Worm (Caenorhabditis elegans) whole organism, L1 larva: ENCODE measurements around the gene pals-22.

ENCODE experiments used
- C04F5.9 ChIP-seq: sonication (generic microtip); optimal IDR thresholded peaks from 2 replicates; lab custom pipeline; 2016; ENCODE audit warnings: missing genetic modification characterization, missing compliant biosample characterization
- C34B4.2 ChIP-seq: sonication (generic microtip); optimal IDR thresholded peaks from 2 replicates; lab custom pipeline; 2017; ENCODE audit warnings: mild to moderate bottlenecking, missing genetic modification characterization, missing compliant biosample characterization
- Y116A8C.19 ChIP-seq: sonication (generic microtip); optimal IDR thresholded peaks from 2 replicates; lab custom pipeline; 2016; ENCODE audit warnings: missing compliant biosample characterization, missing genetic modification characterization, borderline replicate concordance
- alr-1 ChIP-seq: fragments of 200-800 bp; sonication (Bioruptor generic); optimal IDR thresholded peaks from 2 replicates; lab custom pipeline; 2018; ENCODE audit warnings: borderline replicate concordance, mild to moderate bottlenecking, missing genetic modification characterization, missing compliant biosample characterization
- aly-2 ChIP-seq: fragments of 150-350 bp; optimal IDR thresholded peaks from 2 replicates; lab custom pipeline; 2014; ENCODE audit warnings: missing biosample characterization, missing genetic modification characterization
- blmp-1 ChIP-seq: fragments of 150-350 bp; optimal IDR thresholded peaks from 2 replicates; lab custom pipeline; 2014; ENCODE audit warnings: missing biosample characterization, missing genetic modification characterization
- ceh-88 ChIP-seq: fragments of 200-800 bp; sonication (Bioruptor generic); IDR thresholded peaks from 2 replicates; pipeline ENCODE4 v1.3.6; 2022; ENCODE audit warnings: missing genetic modification characterization, missing compliant biosample characterization
- ceh-90 ChIP-seq: sonication (generic microtip); optimal IDR thresholded peaks from 2 replicates; lab custom pipeline; 2016; ENCODE audit warnings: missing genetic modification characterization, missing compliant biosample characterization
- dsc-1 ChIP-seq: sonication (generic microtip); optimal IDR thresholded peaks from 2 replicates; lab custom pipeline; 2016; ENCODE audit warnings: mild to moderate bottlenecking, missing genetic modification characterization, missing compliant biosample characterization
- efl-1 ChIP-seq, 4 experiments: fragments of 150-350 bp; optimal IDR thresholded peaks in 3 of 4; peaks in 1 of 4; 1 replicate in 1 of 4; 2 replicates in 3 of 4; lab custom pipeline; 2014; ENCODE audit warnings: missing biosample characterization in 2 of 4, missing genetic modification characterization in 2 of 4, missing genetic modification reagents in 2 of 4
- efl-3 ChIP-seq: fragments of 200-800 bp; sonication (Bioruptor generic); optimal IDR thresholded peaks from 2 replicates; lab custom pipeline; 2018; ENCODE audit warnings: mild to moderate bottlenecking, missing genetic modification characterization, missing compliant biosample characterization
- egl-13 ChIP-seq: sonication (generic microtip); optimal IDR thresholded peaks from 2 replicates; lab custom pipeline; 2016; ENCODE audit warnings: missing genotype, missing genetic modification reagents, missing genetic modification characterization, missing compliant biosample characterization
- egl-27 ChIP-seq, 2 experiments: fragments of 150-350 bp in 1 of 2; sonication (generic microtip); optimal IDR thresholded peaks; 3 replicates each; lab custom pipeline; 2017 to 2018; ENCODE audit warnings: missing biosample characterization in 2 of 2, missing genetic modification characterization in 2 of 2, missing genetic modification reagents in 2 of 2
- elt-2 ChIP-seq: sonication (generic microtip); optimal IDR thresholded peaks from 2 replicates; lab custom pipeline; 2016; ENCODE audit warnings: missing genetic modification characterization, mild to moderate bottlenecking, inconsistent platforms, missing compliant biosample characterization, missing genetic modification reagents
- elt-3 ChIP-seq, 6 experiments: fragments of 150-350 bp in 1 of 6; sonication (generic microtip); optimal IDR thresholded peaks; 2 replicates each; lab custom pipeline; 2017 to 2018; ENCODE audit warnings: missing biosample characterization in 6 of 6, missing genetic modification characterization in 6 of 6, inconsistent platforms in 1 of 6
- ets-5 ChIP-seq: fragments of 200-800 bp; sonication (Bioruptor generic); IDR thresholded peaks from 2 replicates; pipeline ENCODE4 v1.3.6; 2022; ENCODE audit warnings: missing genetic modification characterization, missing compliant biosample characterization
- fkh-10 ChIP-seq: sonication (generic microtip); optimal IDR thresholded peaks from 2 replicates; lab custom pipeline; 2017; ENCODE audit warnings: missing biosample characterization, missing genetic modification reagents, missing genetic modification characterization
- fkh-8 ChIP-seq: sonication (generic microtip); optimal IDR thresholded peaks from 2 replicates; lab custom pipeline; 2016; ENCODE audit warnings: mild to moderate bottlenecking, missing genetic modification characterization, missing compliant biosample characterization
- fos-1 ChIP-seq: fragments of 150-350 bp; optimal IDR thresholded peaks from 2 replicates; lab custom pipeline; 2014; ENCODE audit warnings: missing biosample characterization, missing genetic modification characterization
- grh-1 ChIP-seq: fragments of 200-800 bp; sonication (Bioruptor generic); IDR thresholded peaks from 2 replicates; pipeline ENCODE4 v1.3.6; 2022; ENCODE audit warnings: missing genetic modification reagents, missing genetic modification characterization, missing compliant biosample characterization
- hlh-17 ChIP-seq: fragments of 200-800 bp; sonication (Bioruptor generic); optimal IDR thresholded peaks from 2 replicates; lab custom pipeline; 2018; ENCODE audit warnings: missing genetic modification characterization, mild to moderate bottlenecking, missing compliant biosample characterization, moderate library complexity, borderline replicate concordance
- hlh-4 ChIP-seq: sonication (generic microtip); optimal IDR thresholded peaks from 2 replicates; lab custom pipeline; 2016; ENCODE audit warnings: mild to moderate bottlenecking, missing genetic modification characterization, missing compliant biosample characterization
- hpl-2 ChIP-seq: fragments of 150-350 bp; optimal IDR thresholded peaks from 2 replicates; lab custom pipeline; 2014; ENCODE audit warnings: missing biosample characterization, missing genetic modification reagents, missing genetic modification characterization
- irx-1 ChIP-seq: sonication (generic microtip); optimal IDR thresholded peaks from 2 replicates; lab custom pipeline; 2016; ENCODE audit warnings: missing genetic modification characterization, missing compliant biosample characterization
- isw-1 ChIP-seq: fragments of 200-800 bp; sonication (Bioruptor generic); IDR thresholded peaks from 2 replicates; pipeline ENCODE4 v1.3.6; 2022; ENCODE audit warnings: missing genetic modification characterization, missing compliant biosample characterization
- jun-1 ChIP-seq: fragments of 150-350 bp; optimal IDR thresholded peaks from 2 replicates; lab custom pipeline; 2014; ENCODE audit warnings: missing biosample characterization, missing genetic modification reagents, missing genetic modification characterization
- lin-13 ChIP-seq: fragments of 150-350 bp; optimal IDR thresholded peaks from 2 replicates; lab custom pipeline; 2014; ENCODE audit warnings: missing biosample characterization, missing genetic modification reagents, missing genetic modification characterization
- lin-14 ChIP-seq: fragments of 200-800 bp; sonication (Bioruptor generic); optimal IDR thresholded peaks from 2 replicates; lab custom pipeline; 2018; ENCODE audit warnings: mild to moderate bottlenecking, missing genetic modification characterization, moderate library complexity, missing compliant biosample characterization
- lin-39 ChIP-seq: fragments of 150-350 bp; optimal IDR thresholded peaks from 2 replicates; lab custom pipeline; 2014; ENCODE audit warnings: missing biosample characterization, missing genetic modification reagents, missing genetic modification characterization
- lsy-2 ChIP-seq, 2 experiments: fragments of 150-350 bp; optimal IDR thresholded peaks; 2 replicates each; lab custom pipeline; 2014; ENCODE audit warnings: missing biosample characterization in 2 of 2, missing genetic modification characterization in 2 of 2
- mef-2 ChIP-seq: fragments of 150-350 bp; optimal IDR thresholded peaks from 2 replicates; lab custom pipeline; 2014; ENCODE audit warnings: missing biosample characterization, missing genetic modification characterization
- mep-1 ChIP-seq: fragments of 150-350 bp; optimal IDR thresholded peaks from 2 replicates; lab custom pipeline; 2014; ENCODE audit warnings: missing biosample characterization, missing genetic modification characterization
- nhr-12 ChIP-seq: sonication (generic microtip); optimal IDR thresholded peaks from 2 replicates; lab custom pipeline; 2017; ENCODE audit warnings: missing biosample characterization, missing genetic modification characterization
- nhr-19 ChIP-seq: fragments of 200-800 bp; sonication (Bioruptor generic); conservative IDR thresholded peaks from 2 replicates; pipeline ENCODE4 v1.3.6; 2022; ENCODE audit warnings: missing genetic modification characterization, missing compliant biosample characterization
- nhr-20 ChIP-seq: sonication (generic microtip); optimal IDR thresholded peaks from 2 replicates; lab custom pipeline; 2016; ENCODE audit warnings: mild to moderate bottlenecking, missing genetic modification characterization, missing compliant biosample characterization
- nhr-71 ChIP-seq: sonication (generic microtip); optimal IDR thresholded peaks from 2 replicates; lab custom pipeline; 2016; ENCODE audit warnings: mild to moderate bottlenecking, missing genetic modification characterization, moderate library complexity, missing compliant biosample characterization
- pax-3 ChIP-seq: fragments of 200-800 bp; sonication (Bioruptor generic); optimal IDR thresholded peaks from 2 replicates; lab custom pipeline; 2018; ENCODE audit warnings: mild to moderate bottlenecking, missing genetic modification characterization, moderate library complexity, missing compliant biosample characterization
- rnt-1 ChIP-seq: sonication (generic microtip); optimal IDR thresholded peaks from 2 replicates; lab custom pipeline; 2016; ENCODE audit warnings: mild to moderate bottlenecking, missing genetic modification characterization, moderate library complexity, missing compliant biosample characterization
- skn-1 ChIP-seq: fragments of 150-350 bp; optimal IDR thresholded peaks from 2 replicates; lab custom pipeline; 2014; ENCODE audit warnings: missing biosample characterization, missing genetic modification characterization
- snpc-4 ChIP-seq: fragments of 150-350 bp; optimal IDR thresholded peaks from 2 replicates; lab custom pipeline; 2014; ENCODE audit warnings: missing biosample characterization, missing genetic modification characterization
- sox-4 ChIP-seq: sonication (generic microtip); optimal IDR thresholded peaks from 2 replicates; lab custom pipeline; 2016; ENCODE audit warnings: missing genetic modification characterization, missing compliant biosample characterization
- sptf-1 ChIP-seq: fragments of 150-350 bp; optimal IDR thresholded peaks from 2 replicates; lab custom pipeline; 2014; ENCODE audit warnings: missing biosample characterization, missing genetic modification characterization
- tlp-1 ChIP-seq: fragments of 150-350 bp; optimal IDR thresholded peaks from 2 replicates; lab custom pipeline; 2014; ENCODE audit warnings: missing biosample characterization, missing genetic modification characterization
- unc-130 ChIP-seq: fragments of 150-350 bp; optimal IDR thresholded peaks from 2 replicates; lab custom pipeline; 2017; ENCODE audit warnings: missing biosample characterization, missing genetic modification characterization, inconsistent platforms
- unc-30 ChIP-seq: sonication (generic microtip); optimal IDR thresholded peaks from 2 replicates; lab custom pipeline; 2017; ENCODE audit warnings: missing biosample characterization, missing genetic modification characterization
- unc-98 ChIP-seq: fragments of 200-800 bp; sonication (Bioruptor generic); IDR thresholded peaks from 2 replicates; pipeline ENCODE4 v1.3.6; 2022; ENCODE audit warnings: missing genetic modification characterization, missing compliant biosample characterization
- vab-15 ChIP-seq: sonication (generic microtip); optimal IDR thresholded peaks from 2 replicates; lab custom pipeline; 2017; ENCODE audit warnings: missing genotype, mild to moderate bottlenecking, missing genetic modification characterization, missing compliant biosample characterization
- xbp-1 ChIP-seq: sonication (generic microtip); optimal IDR thresholded peaks from 2 replicates; lab custom pipeline; 2016; ENCODE audit warnings: missing genetic modification characterization, missing compliant biosample characterization
- zag-1 ChIP-seq: fragments of 150-350 bp; optimal IDR thresholded peaks from 2 replicates; lab custom pipeline; 2014; ENCODE audit warnings: missing biosample characterization, missing genetic modification characterization
- ztf-4 ChIP-seq: fragments of 150-350 bp; optimal IDR thresholded peaks from 2 replicates; lab custom pipeline; 2014; ENCODE audit warnings: missing biosample characterization, missing genetic modification characterization

pals-22 gene

DNA sequence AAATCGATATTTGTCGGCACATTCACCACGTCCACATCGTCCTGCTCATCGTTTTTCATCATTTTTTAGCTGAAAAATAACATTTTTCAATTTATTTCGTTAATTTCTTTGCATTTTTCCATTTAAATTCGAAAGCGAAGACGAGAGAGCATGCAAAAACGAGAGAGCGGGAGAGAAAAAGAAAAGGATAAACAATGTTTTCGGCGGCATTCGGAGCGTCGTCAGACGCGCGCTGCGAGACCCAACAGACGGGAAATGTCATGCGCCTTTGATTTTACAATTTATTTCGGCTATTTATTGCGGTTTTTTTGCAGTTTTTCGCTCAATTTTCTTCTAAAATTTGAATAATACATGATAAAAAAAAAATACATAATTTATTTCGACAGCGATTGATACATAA, 45.9 kb upstream of the pals-22 start, which contains the start of gene attf-3 (continued):
- peak; percentile 32 for TF ChIP-seq fkh-10 (GFP tag; lab: Kevin White, UChicago)
- TF ChIP-seq lin-13 (GFP tag; lab: Kevin White, UChicago) = peak; percentile 39
- no peak for TF ChIP-seq lin-39 (tag; lab: Kevin White, UChicago)
- TF ChIP-seq isw-1 = peak; percentile 58
- TF ChIP-seq Y116A8C.19 (tag; lab: Kevin White, UChicago) = no peak
- peak in 1 of 6 experiments; percentile 50 for TF ChIP-seq elt-3 (tag; optimal IDR thresholded peaks at IDR 0.05; lab: Kevin White, UChicago)
- TF ChIP-seq C34B4.2 = no peak
- TF ChIP-seq rnt-1 (tag; lab: Kevin White, UChicago) = peak; percentile 49
- peak; percentile 53 for TF ChIP-seq mef-2 (tag; lab: Kevin White, UChicago)
- peak; percentile 75 for TF ChIP-seq mep-1 (tag; lab: Kevin White, UChicago)
- TF ChIP-seq unc-98 (GFP tag; lab: Robert Waterston, UW) = no peak
- peak; percentile 75 to 81 for TF ChIP-seq efl-1 (optimal IDR thresholded peaks at IDR 0.05; lab: Kevin White, UChicago)
- TF ChIP-seq efl-1 (GFP tag; optimal IDR thresholded peaks at IDR 0.05 in 1 of 2; lab: Kevin White, UChicago) = peak; percentile 64 to 95
- TF ChIP-seq grh-1 (GFP tag; lab: Robert Waterston, UW) = no peak
- TF ChIP-seq elt-2 (tag; lab: Kevin White, UChicago) = no peak
- no peak for TF ChIP-seq pax-3 (tag; lab: Kevin White, UChicago)
- peak; percentile 47 for TF ChIP-seq nhr-19 (GFP tag; lab: Robert Waterston, UW)
- peak; percentile 42 for TF ChIP-seq snpc-4 (tag; lab: Kevin White, UChicago)
- TF ChIP-seq fos-1 = peak; percentile 50
- peak; percentile 63 for TF ChIP-seq skn-1
- peak; percentile 73 to 91 for TF ChIP-seq lsy-2 (tag; optimal IDR thresholded peaks at IDR 0.05; lab: Kevin White, UChicago)

DNA sequence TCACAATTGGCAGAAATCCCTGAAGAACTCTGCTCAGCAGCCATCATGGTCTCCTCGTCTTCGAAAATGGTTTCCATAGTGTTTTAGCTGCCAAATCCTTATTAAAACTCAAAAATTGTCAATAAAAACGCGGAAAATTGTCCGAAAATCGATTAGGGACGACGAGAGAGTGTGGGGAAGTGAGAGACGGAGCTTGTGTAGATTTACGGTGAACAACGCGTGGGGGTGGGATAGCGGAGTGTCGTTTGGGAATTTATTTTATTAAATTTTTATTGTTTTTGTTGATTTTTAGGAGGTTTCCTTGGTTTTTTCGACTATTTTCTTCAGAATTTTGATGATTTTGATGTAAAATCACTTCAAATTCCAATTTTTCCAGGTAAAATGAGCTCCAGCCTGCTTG, 45.0 kb upstream of the pals-22 start, which contains the start of the genes F54C4.4 and mrpl-40:
Gene F54C4.4 (minus strand): TSS at position 199 of the 400 bp plus-strand sequence.
Gene mrpl-40 (plus strand): TSS at position 377 of the 400 bp plus-strand sequence.
- TF ChIP-seq fkh-10 (GFP tag; lab: Kevin White, UChicago) (peak; percentile 1), Y116A8C.19 (tag; lab: Kevin White, UChicago) (no peak), irx-1 (tag; lab: Kevin White, UChicago) (peak; percentile 57), snpc-4 (tag; lab: Kevin White, UChicago) (peak; percentile 20), sox-4 (no peak), efl-3 (no peak), blmp-1 (tag; lab: Kevin White, UChicago) (peak; percentile 14), xbp-1 (tag; lab: Kevin White, UChicago) (peak; percentile 72), sptf-1 (tag; lab: Kevin White, UChicago) (no peak), alr-1 (tag; lab: Kevin White, UChicago) (no peak), unc-30 (tag; lab: Kevin White, UChicago) (no peak), lsy-2 (tag; optimal IDR thresholded peaks at IDR 0.05; lab: Kevin White, UChicago) (peak; percentile 81 to 83), nhr-20 (tag; lab: Kevin White, UChicago) (peak; percentile 53), hpl-2 (GFP tag; lab: Kevin White, UChicago) (peak; percentile 11), dsc-1 (peak; percentile 58), ztf-4 (tag; lab: Kevin White, UChicago) (no peak), lin-39 (tag; lab: Kevin White, UChicago) (peak; percentile 62), C04F5.9 (tag; lab: Kevin White, UChicago) (no peak), aly-2 (no peak), efl-1 (optimal IDR thresholded peaks at IDR 0.05; lab: Kevin White, UChicago) (peak; percentile 72 to 77), efl-1 (GFP tag; optimal IDR thresholded peaks at IDR 0.05 in 1 of 2; lab: Kevin White, UChicago) (peak; percentile 63 to 96), fkh-8 (peak; percentile 62), ceh-90 (tag; lab: Kevin White, UChicago) (no peak), isw-1 (peak; percentile 74), nhr-12 (tag; lab: Kevin White, UChicago) (no peak), jun-1 (tag; lab: Kevin White, UChicago) (peak; percentile 66), vab-15 (tag; lab: Kevin White, UChicago) (no peak), egl-13 (peak; percentile 23), hlh-17 (GFP tag; lab: Kevin White, UChicago) (no peak), nhr-71 (tag; lab: Kevin White, UChicago) (peak; percentile 76), lin-14 (GFP tag; lab: Kevin White, UChicago) (peak; percentile 73), tlp-1 (tag; lab: Kevin White, UChicago) (no peak), hlh-4 (no peak), unc-130 (peak; percentile 62), zag-1 (no peak), ets-5 (GFP tag; lab: Robert Waterston, UW) (no peak), ceh-88 (GFP tag; lab: Robert Waterston, UW) (no peak), egl-27 (tag; optimal IDR thresholded peaks at IDR 0.05; lab: Kevin White, UChicago) (no peak), C34B4.2 (no peak)
